Fruit fly (Drosophila melanogaster): ENCODE data around the gene Edc3.
A peak's percentile ranks its signal among the peaks of the same experiment; 100 is the strongest.

The Edc3 gene

dm6 chr3L:17494541-17494940, 35.1 kb downstream of the Edc3 start, which contains the start of gene edin:
TSS of gene edin (plus strand) at chr3L:17494880.
- TF ChIP-seq NC2β (GFP tag; optimal IDR thresholded peaks at IDR 0.05): no peak
- peak; percentile 35 for TF ChIP-seq sens (GFP tag)

- TF ChIP-seq YL-1 (GFP tag; optimal IDR thresholded peaks at IDR 0.05) (no peak), Blimp-1 (GFP tag; optimal IDR thresholded peaks at IDR 0.05) (peak; percentile 97), pros (GFP tag; optimal IDR thresholded peaks at IDR 0.05) (peak; percentile 1), GATAe (GFP tag; conservative IDR thresholded peaks at IDR 0.05) (0 out of 2 replicates have a peak, but pooled peaks have one; percentile 32), sd (tag; optimal IDR thresholded peaks at IDR 0.05) (peak; percentile 92), oc (tag; optimal IDR thresholded peaks at IDR 0.05) (peak; percentile 19), row (GFP tag; IDR thresholded peaks at IDR 0.05) (0 out of 3 replicates have a peak, but pooled peaks have one; percentile 10), chm (GFP tag; IDR thresholded peaks at IDR 0.05) (no peak), CG1529 (GFP tag; optimal IDR thresholded peaks at IDR 0.05) (no peak), otp (GFP tag; IDR thresholded peaks at IDR 0.05) (no peak), peb (GFP tag; IDR thresholded peaks at IDR 0.05) (no peak), abd-A (tag; optimal IDR thresholded peaks at IDR 0.05) (peak; percentile 73), sqz (GFP tag; optimal IDR thresholded peaks at IDR 0.05) (peak; percentile 89), Deaf1 (tag; optimal IDR thresholded peaks at IDR 0.05) (peak; percentile 38), Hr78 (GFP tag; optimal IDR thresholded peaks at IDR 0.05) (peak in 1 of 2 experiments; percentile 7), Pdp1 (GFP tag; optimal IDR thresholded peaks at IDR 0.05) (peak in 1 of 2 experiments; percentile 50), CG12769 (tag; optimal IDR thresholded peaks at IDR 0.05) (peak; percentile 3), exex (tag; optimal IDR thresholded peaks at IDR 0.05) (peak; percentile 46), kni (GFP tag; optimal IDR thresholded peaks at IDR 0.05) (peak; percentile 37), cg (GFP tag; optimal IDR thresholded peaks at IDR 0.05) (peak; percentile 52), CG14965 (GFP tag; optimal IDR thresholded peaks at IDR 0.05; ENCODE audit: borderline replicate concordance) (no peak), CG2199 (GFP tag; IDR thresholded peaks at IDR 0.05) (peak; percentile 75; the same call in 1 of the 3 replicates), Awh (GFP tag; IDR thresholded peaks at IDR 0.05) (peak; percentile 61), Six4 (GFP tag; optimal IDR thresholded peaks at IDR 0.05) (no peak), ara (GFP tag; IDR thresholded peaks at IDR 0.05) (0 out of 2 replicates have a peak, but pooled peaks have one; percentile 32), chinmo (GFP tag; IDR thresholded peaks at IDR 0.05; ENCODE audit: partially characterized antibody) (peak; percentile 68; the same call in 1 of the 4 replicates), cwo (GFP tag; optimal IDR thresholded peaks at IDR 0.05) (peak; percentile 66), sr (GFP tag; IDR thresholded peaks at IDR 0.05) (peak; percentile 91)
Measured at dm6 chr3L:17493807-17494404, 35.8 kb downstream of the Edc3 start.

- TF ChIP-seq CG14860 (GFP tag; IDR thresholded peaks at IDR 0.05; ENCODE audit: partially characterized antibody): 0 out of 3 replicates have a peak, but pooled peaks have one; percentile 16
- no peak for TF ChIP-seq Gsc (GFP tag; IDR thresholded peaks at IDR 0.05)
- no peak for TF ChIP-seq CG3281 (GFP tag; optimal IDR thresholded peaks at IDR 0.05)
- peak; percentile 20 for TF ChIP-seq Ets65A (GFP tag)
- TF ChIP-seq CG3847 (GFP tag; IDR thresholded peaks at IDR 0.05): no peak
- TF ChIP-seq CG7372 (GFP tag; IDR thresholded peaks at IDR 0.05): peak; percentile 69
- TF ChIP-seq Blimp-1 (GFP tag; optimal IDR thresholded peaks at IDR 0.05): peak; percentile 28
- no peak for TF ChIP-seq jumu (GFP tag; optimal IDR thresholded peaks at IDR 0.05)
- peak; percentile 67; the same call in 1 of the 3 replicates for TF ChIP-seq sr (GFP tag; IDR thresholded peaks at IDR 0.05)
Measured at dm6 chr3L:17493256-17493655, 36.4 kb downstream of the Edc3 start.
